Comparison of ENCODE assay signal across 5 fruit fly cellular contexts in genomic region chrX:13254442-13254841, dm6.
TF ChIP-seq lines count a peak whose summit lies in the region.

No protein-coding gene starts in this region.

- TF ChIP-seq CTCF in whole organism, embryonic (GFP tag; optimal IDR thresholded peaks at IDR 0.05; lab: Kevin White, UChicago) = no peak

TF ChIP-seq in whole organism, adult, 20 proteins besides CTCF, POLR2A, EP300 and RAD21 (continues in another document):
- peak; percentile 64 for TF ChIP-seq ovo (GFP tag; optimal IDR thresholded peaks at IDR 0.05; lab: Kevin White, UChicago)
- TF ChIP-seq cic (GFP tag; optimal IDR thresholded peaks at IDR 0.05; lab: Kevin White, UChicago) = peak; percentile 83
- no peak for TF ChIP-seq Hr96 (GFP tag; optimal IDR thresholded peaks at IDR 0.05; lab: Kevin White, UChicago)
- peak; percentile 55 for TF ChIP-seq CG14711 (tag; optimal IDR thresholded peaks at IDR 0.05; lab: Kevin White, UChicago)
- no peak for TF ChIP-seq bab1 (GFP tag; optimal IDR thresholded peaks at IDR 0.05; lab: Kevin White, UChicago)
- no peak for TF ChIP-seq Clk (GFP tag; optimal IDR thresholded peaks at IDR 0.05; lab: Kevin White, UChicago)
- no peak for TF ChIP-seq toe (GFP tag; optimal IDR thresholded peaks at IDR 0.05; lab: Kevin White, UChicago)
- peak; percentile 47 for TF ChIP-seq pad (GFP tag; optimal IDR thresholded peaks at IDR 0.05; lab: Kevin White, UChicago)
- peak; percentile 41 for TF ChIP-seq CG7045 (GFP tag; optimal IDR thresholded peaks at IDR 0.05; lab: Kevin White, UChicago)
- peak; percentile 70 for TF ChIP-seq CG33017 (tag; optimal IDR thresholded peaks at IDR 0.05; lab: Kevin White, UChicago)
- no peak for TF ChIP-seq kay (GFP tag; lab: Kevin White, UChicago; ENCODE audit: borderline replicate concordance)
- TF ChIP-seq CG7101 (tag; optimal IDR thresholded peaks at IDR 0.05; lab: Kevin White, UChicago) = peak; percentile 79
- peak; percentile 75 for TF ChIP-seq CG12768 (GFP tag; optimal IDR thresholded peaks at IDR 0.05; lab: Kevin White, UChicago)
- peak; percentile 69 for TF ChIP-seq CG11617 (GFP tag; optimal IDR thresholded peaks at IDR 0.05; lab: Kevin White, UChicago)
- TF ChIP-seq tj (GFP tag; optimal IDR thresholded peaks at IDR 0.05; lab: Kevin White, UChicago) = peak; percentile 90
- no peak for TF ChIP-seq cnc (optimal IDR thresholded peaks at IDR 0.05; lab: Kevin White, UChicago)
- TF ChIP-seq Crg-1 (GFP tag; optimal IDR thresholded peaks at IDR 0.05; lab: Kevin White, UChicago) = no peak
- no peak for TF ChIP-seq CG1620 (GFP tag; optimal IDR thresholded peaks at IDR 0.05; lab: Kevin White, UChicago)

TF ChIP-seq in whole organism, embryonic, 481 proteins besides CTCF, POLR2A, EP300 and RAD21 (continues in another document):
- no peak for TF ChIP-seq CG30020 (tag; optimal IDR thresholded peaks at IDR 0.05; lab: Kevin White, UChicago)
- no peak for TF ChIP-seq H15 (GFP tag; IDR thresholded peaks at IDR 0.05; lab: Robert Waterston, UW)
- TF ChIP-seq CG31441 (GFP tag; IDR thresholded peaks at IDR 0.05; lab: Robert Waterston, UW) = no peak
- TF ChIP-seq Hr3 (GFP tag; optimal IDR thresholded peaks at IDR 0.05; lab: Kevin White, UChicago) = no peak
- TF ChIP-seq eyg (GFP tag; optimal IDR thresholded peaks at IDR 0.05; lab: Kevin White, UChicago) = no peak
- no peak for TF ChIP-seq kah (GFP tag; optimal IDR thresholded peaks at IDR 0.05; lab: Kevin White, UChicago)
- TF ChIP-seq CG4820 (GFP tag; optimal IDR thresholded peaks at IDR 0.05; lab: Kevin White, UChicago) = no peak
- TF ChIP-seq cg (GFP tag; optimal IDR thresholded peaks at IDR 0.05; lab: Kevin White, UChicago) = no peak
- no peak for TF ChIP-seq CG7987 (GFP tag; optimal IDR thresholded peaks at IDR 0.05; lab: Kevin White, UChicago)
- no peak for TF ChIP-seq Dad (GFP tag; optimal IDR thresholded peaks at IDR 0.05; lab: Kevin White, UChicago)
- no peak for TF ChIP-seq Sry-β (GFP tag; optimal IDR thresholded peaks at IDR 0.05; lab: Kevin White, UChicago)
- no peak for TF ChIP-seq HLHmδ (GFP tag; optimal IDR thresholded peaks at IDR 0.05; lab: Kevin White, UChicago)
- TF ChIP-seq Hr39 (optimal IDR thresholded peaks at IDR 0.05; lab: Kevin White, UChicago) = no peak
- TF ChIP-seq Poxn (GFP tag; IDR thresholded peaks at IDR 0.05; lab: Robert Waterston, UW) = no peak
- no peak for TF ChIP-seq B-H1 (GFP tag; IDR thresholded peaks at IDR 0.05; lab: Robert Waterston, UW)
- no peak for TF ChIP-seq en (GFP tag; optimal IDR thresholded peaks at IDR 0.05; lab: Kevin White, UChicago)
- no peak for TF ChIP-seq CG34422 (GFP tag; IDR thresholded peaks at IDR 0.05; lab: Robert Waterston, UW)
- no peak for TF ChIP-seq CG11504 (tag; optimal IDR thresholded peaks at IDR 0.05; lab: Kevin White, UChicago)
- TF ChIP-seq ems (GFP tag; optimal IDR thresholded peaks at IDR 0.05; lab: Kevin White, UChicago) = no peak
- peak; percentile 39 for TF ChIP-seq CG2678 (tag; optimal IDR thresholded peaks at IDR 0.05; lab: Kevin White, UChicago)
- no peak for TF ChIP-seq yki (optimal IDR thresholded peaks at IDR 0.05; lab: Kevin White, UChicago)

TF ChIP-seq in whole organism, prepupa, 60 proteins besides CTCF, POLR2A, EP300 and RAD21 (continues in another document):
- TF ChIP-seq CG6163 (GFP tag; IDR thresholded peaks at IDR 0.05; lab: Robert Waterston, UW) (peak; percentile 66; the same call in 2 of the 3 replicates), CG10669 (GFP tag; optimal IDR thresholded peaks at IDR 0.05; lab: Kevin White, UChicago) (no peak), Lpt (GFP tag; optimal IDR thresholded peaks at IDR 0.05; lab: Kevin White, UChicago) (no peak), Ets96B (tag; optimal IDR thresholded peaks at IDR 0.05; lab: Kevin White, UChicago) (no peak), esn (GFP tag; optimal IDR thresholded peaks at IDR 0.05; lab: Kevin White, UChicago) (peak; percentile 41), dac (GFP tag; optimal IDR thresholded peaks at IDR 0.05; lab: Kevin White, UChicago) (no peak), Eip75B (GFP tag; optimal IDR thresholded peaks at IDR 0.05; lab: Kevin White, UChicago) (peak; percentile 1), CG3032 (tag; optimal IDR thresholded peaks at IDR 0.05; lab: Kevin White, UChicago) (peak; percentile 16), Sox102F (GFP tag; optimal IDR thresholded peaks at IDR 0.05; lab: Kevin White, UChicago) (peak; percentile 48), CG11762 (GFP tag; optimal IDR thresholded peaks at IDR 0.05; lab: Kevin White, UChicago; ENCODE audit: insufficient read depth) (no peak), CG9139 (GFP tag; optimal IDR thresholded peaks at IDR 0.05; lab: Kevin White, UChicago) (peak; percentile 0), svp (GFP tag; lab: Kevin White, UChicago) (peak; percentile 66), CG8319 (GFP tag; optimal IDR thresholded peaks at IDR 0.05; lab: Kevin White, UChicago) (no peak), ss (GFP tag; optimal IDR thresholded peaks at IDR 0.05; lab: Kevin White, UChicago) (peak; percentile 26 to 41), vri (GFP tag; optimal IDR thresholded peaks at IDR 0.05; lab: Kevin White, UChicago) (peak; percentile 93), eg (GFP tag; IDR thresholded peaks at IDR 0.05; lab: Robert Waterston, UW) (peak; percentile 51; the same call in 1 of the 3 replicates), CG7368 (GFP tag; optimal IDR thresholded peaks at IDR 0.05; lab: Kevin White, UChicago) (peak; percentile 12), CG6854 (GFP tag; optimal IDR thresholded peaks at IDR 0.05; lab: Kevin White, UChicago) (peak; percentile 34), Eip78C (GFP tag; lab: Kevin White, UChicago) (peak; percentile 67), CG34406 (GFP tag; optimal IDR thresholded peaks at IDR 0.05; lab: Kevin White, UChicago) (peak; percentile 28)

TF ChIP-seq in whole organism, pupa, 21 proteins besides CTCF, POLR2A, EP300 and RAD21:
- no peak for TF ChIP-seq CG8301 (tag; optimal IDR thresholded peaks at IDR 0.05; lab: Kevin White, UChicago)
- TF ChIP-seq Snoo (tag; optimal IDR thresholded peaks at IDR 0.05; lab: Kevin White, UChicago) = peak; percentile 24
- no peak for TF ChIP-seq CG10348 (GFP tag; IDR thresholded peaks at IDR 0.05; lab: Robert Waterston, UW)
- TF ChIP-seq CG13204 (GFP tag; optimal IDR thresholded peaks at IDR 0.05; lab: Kevin White, UChicago) = no peak
- peak; percentile 24 for TF ChIP-seq CG15710 (tag; optimal IDR thresholded peaks at IDR 0.05; lab: Kevin White, UChicago)
- TF ChIP-seq CG9948 (tag; optimal IDR thresholded peaks at IDR 0.05; lab: Kevin White, UChicago) = no peak
- TF ChIP-seq D1 (tag; optimal IDR thresholded peaks at IDR 0.05; lab: Kevin White, UChicago) = no peak
- TF ChIP-seq Ets98B (GFP tag; IDR thresholded peaks at IDR 0.05; lab: Robert Waterston, UW) = no peak
- TF ChIP-seq CG32121 (GFP tag; IDR thresholded peaks at IDR 0.05; lab: Robert Waterston, UW) = peak; percentile 31; the same call in 1 of the 2 replicates
- TF ChIP-seq CG14655 (GFP tag; optimal IDR thresholded peaks at IDR 0.05; lab: Kevin White, UChicago) = no peak
- no peak for TF ChIP-seq CG17806 (tag; optimal IDR thresholded peaks at IDR 0.05; lab: Kevin White, UChicago)
- TF ChIP-seq CG8159 (tag; optimal IDR thresholded peaks at IDR 0.05; lab: Kevin White, UChicago) = peak; percentile 21
- peak; percentile 52 for TF ChIP-seq gl (tag; optimal IDR thresholded peaks at IDR 0.05; lab: Kevin White, UChicago)
- TF ChIP-seq Pif1A (GFP tag; optimal IDR thresholded peaks at IDR 0.05; lab: Kevin White, UChicago) = peak; percentile 32
- no peak for TF ChIP-seq CG34367 (tag; optimal IDR thresholded peaks at IDR 0.05; lab: Kevin White, UChicago)
- no peak for TF ChIP-seq rn (GFP tag; IDR thresholded peaks at IDR 0.05; lab: Robert Waterston, UW)
- TF ChIP-seq Pif1B (GFP tag; optimal IDR thresholded peaks at IDR 0.05; lab: Kevin White, UChicago) = peak; percentile 8
- no peak for TF ChIP-seq fd96Ca (GFP tag; IDR thresholded peaks at IDR 0.05; lab: Robert Waterston, UW)
- TF ChIP-seq CG4496 (GFP tag; IDR thresholded peaks at IDR 0.05; lab: Robert Waterston, UW) = 0 out of 3 replicates have a peak, but pooled peaks have one; percentile 19
- no peak for TF ChIP-seq EcR (GFP tag; optimal IDR thresholded peaks at IDR 0.05; lab: Kevin White, UChicago)

TF ChIP-seq in whole organism, wandering third instar larva, 38 proteins besides CTCF, POLR2A, EP300 and RAD21 (continues in another document):
- TF ChIP-seq brk (GFP tag; optimal IDR thresholded peaks at IDR 0.05; lab: Kevin White, UChicago) (peak; percentile 35), usp (GFP tag; optimal IDR thresholded peaks at IDR 0.05; lab: Kevin White, UChicago) (no peak), CG9705 (GFP tag; optimal IDR thresholded peaks at IDR 0.05; lab: Kevin White, UChicago) (peak; percentile 8), ey (GFP tag; optimal IDR thresholded peaks at IDR 0.05; lab: Kevin White, UChicago) (peak; percentile 7), pan (optimal IDR thresholded peaks at IDR 0.05; lab: Kevin White, UChicago) (no peak), Rel (GFP tag; optimal IDR thresholded peaks at IDR 0.05; lab: Kevin White, UChicago) (no peak), Rel (tag; optimal IDR thresholded peaks at IDR 0.05; lab: Kevin White, UChicago) (peak; percentile 6), Abd-B (GFP tag; optimal IDR thresholded peaks at IDR 0.05; lab: Kevin White, UChicago) (no peak), Jra (GFP tag; optimal IDR thresholded peaks at IDR 0.05; lab: Kevin White, UChicago) (peak; percentile 3), N (GFP tag; optimal IDR thresholded peaks at IDR 0.05; lab: Kevin White, UChicago) (no peak), h (GFP tag; optimal IDR thresholded peaks at IDR 0.05; lab: Kevin White, UChicago) (peak; percentile 74), CG32264 (GFP tag; optimal IDR thresholded peaks at IDR 0.05; lab: Kevin White, UChicago) (peak; percentile 35), tai (GFP tag; optimal IDR thresholded peaks at IDR 0.05; lab: Kevin White, UChicago) (peak; percentile 2), Mio (GFP tag; optimal IDR thresholded peaks at IDR 0.05; lab: Kevin White, UChicago) (no peak), Vsx2 (GFP tag; optimal IDR thresholded peaks at IDR 0.05; lab: Kevin White, UChicago; ENCODE audit: partially characterized antibody) (no peak), sage (GFP tag; optimal IDR thresholded peaks at IDR 0.05; lab: Kevin White, UChicago) (peak; percentile 54), Sp1 (GFP tag; optimal IDR thresholded peaks at IDR 0.05; lab: Kevin White, UChicago) (peak; percentile 63), rgr (GFP tag; optimal IDR thresholded peaks at IDR 0.05; lab: Kevin White, UChicago) (peak; percentile 72), Hnf4 (GFP tag; optimal IDR thresholded peaks at IDR 0.05; lab: Kevin White, UChicago) (peak; percentile 50), OdsH (GFP tag; optimal IDR thresholded peaks at IDR 0.05; lab: Kevin White, UChicago) (peak; percentile 55), fru (GFP tag; optimal IDR thresholded peaks at IDR 0.05; lab: Kevin White, UChicago) (peak; percentile 49), psq (GFP tag; optimal IDR thresholded peaks at IDR 0.05; lab: Kevin White, UChicago) (peak; percentile 7), lola (GFP tag; optimal IDR thresholded peaks at IDR 0.05; lab: Kevin White, UChicago) (no peak), CrebA (GFP tag; optimal IDR thresholded peaks at IDR 0.05; lab: Kevin White, UChicago; ENCODE audit: borderline replicate concordance) (peak; percentile 59), dsf (GFP tag; optimal IDR thresholded peaks at IDR 0.05; lab: Kevin White, UChicago; ENCODE audit: borderline replicate concordance) (no peak)
